Worm (Caenorhabditis elegans) whole organism, young adult: ENCODE data around the gene C56C10.9.

Experiments
- B0261.1 ChIP-seq: sonication (generic microtip); optimal IDR thresholded peaks from 2 replicates; lab custom pipeline; 2016; ENCODE audit warnings: mild to moderate bottlenecking, missing genetic modification characterization, moderate library complexity, missing compliant biosample characterization
- F49E8.2 ChIP-seq: sonication (generic microtip); optimal IDR thresholded peaks from 3 replicates; lab custom pipeline; 2017; ENCODE audit warnings: missing genetic modification characterization, mild to moderate bottlenecking, missing compliant biosample characterization, antibody characterized with exemption, moderate library complexity; ENCODE audit not compliant: insufficient read depth
- F52B5.7 ChIP-seq: sonication (generic microtip); optimal IDR thresholded peaks from 2 replicates; lab custom pipeline; 2016; ENCODE audit warnings: mild to moderate bottlenecking, missing genetic modification characterization, missing compliant biosample characterization
- K12H6.12 ChIP-seq: fragments of 200-800 bp; sonication (Bioruptor generic); optimal IDR thresholded peaks from 2 replicates; lab custom pipeline; 2018; ENCODE audit warnings: mild to moderate bottlenecking, missing genetic modification characterization, missing compliant biosample characterization
- Y56A3A.18 ChIP-seq: fragments of 200-800 bp; sonication (Bioruptor generic); IDR thresholded peaks from 2 replicates; pipeline ENCODE4 v1.3.6; 2022; ENCODE audit warnings: missing genetic modification reagents, missing genetic modification characterization, missing compliant biosample characterization
- Y79H2A.3 ChIP-seq: fragments of 200-800 bp; sonication (Bioruptor generic); conservative IDR thresholded peaks from 2 replicates; pipeline ENCODE4 v1.3.6; 2022; ENCODE audit warnings: missing genetic modification reagents, missing genetic modification characterization, missing compliant biosample characterization
- ZK185.1 ChIP-seq: sonication (generic microtip); optimal IDR thresholded peaks from 2 replicates; lab custom pipeline; 2016; ENCODE audit warnings: mild to moderate bottlenecking, missing genetic modification characterization, missing compliant biosample characterization; ENCODE audit not compliant: poor library complexity, severe bottlenecking
- ama-1 ChIP-seq, 3 experiments: fragments of 150-350 bp in 1 of 3; sonication (generic microtip) in 2 of 3; optimal IDR thresholded peaks; 2 replicates each; lab custom pipeline; 2014 to 2018; ENCODE audit warnings: missing biosample characterization in 2 of 3, missing genetic modification characterization in 2 of 3, missing genetic modification reagents in 2 of 3
- aptf-2 ChIP-seq: fragments of 200-800 bp; sonication (Bioruptor generic); conservative IDR thresholded peaks from 2 replicates; pipeline ENCODE4 v1.3.6; 2022; ENCODE audit warnings: missing genetic modification reagents, missing genetic modification characterization, missing compliant biosample characterization
- aptf-3 ChIP-seq: fragments of 200-800 bp; sonication (Bioruptor generic); IDR thresholded peaks from 2 replicates; pipeline ENCODE4 v1.3.6; 2022; ENCODE audit warnings: missing genetic modification characterization, missing compliant biosample characterization
- attf-3 ChIP-seq: fragments of 200-800 bp; sonication (Bioruptor generic); conservative IDR thresholded peaks from 2 replicates; pipeline ENCODE4 v1.3.6; 2022; ENCODE audit warnings: missing genetic modification reagents, missing genetic modification characterization, missing compliant biosample characterization
- attf-5 ChIP-seq: fragments of 200-800 bp; sonication (Bioruptor generic); optimal IDR thresholded peaks from 2 replicates; lab custom pipeline; 2018; ENCODE audit warnings: mild to moderate bottlenecking, missing genetic modification characterization, missing compliant biosample characterization
- cebp-1 ChIP-seq, 2 experiments: fragments of 200-800 bp in 1 of 2; sonication (Bioruptor generic) in 1 of 2; sonication (generic microtip) in 1 of 2; IDR thresholded peaks in 1 of 2; optimal IDR thresholded peaks in 1 of 2; 2 replicates each; pipeline versions ENCODE4 v1.3.6 to Lab custom; 2017 to 2022; ENCODE audit warnings: missing compliant biosample characterization in 2 of 2, missing genetic modification characterization in 2 of 2, mild to moderate bottlenecking in 1 of 2, missing genetic modification reagents in 1 of 2, moderate library complexity in 1 of 2
- die-1 ChIP-seq: sonication (generic microtip); optimal IDR thresholded peaks from 2 replicates; lab custom pipeline; 2016; ENCODE audit warnings: missing genotype, mild to moderate bottlenecking, missing genetic modification characterization, missing compliant biosample characterization
- dpff-1 ChIP-seq: sonication (generic microtip); optimal IDR thresholded peaks from 2 replicates; lab custom pipeline; 2017; ENCODE audit warnings: mild to moderate bottlenecking, missing genetic modification characterization, missing compliant biosample characterization
- efl-1 ChIP-seq: fragments of 150-350 bp; optimal IDR thresholded peaks from 2 replicates; lab custom pipeline; 2014; ENCODE audit warnings: missing biosample characterization, missing genetic modification reagents, missing genetic modification characterization
- egl-44 ChIP-seq: fragments of 200-800 bp; sonication (Bioruptor generic); IDR thresholded peaks from 2 replicates; pipeline ENCODE4 v1.3.6; 2022; ENCODE audit warnings: missing genetic modification reagents, missing genetic modification characterization, missing compliant biosample characterization
- fkh-3 ChIP-seq: sonication (generic microtip); optimal IDR thresholded peaks from 2 replicates; lab custom pipeline; 2016; ENCODE audit warnings: mild to moderate bottlenecking, missing genetic modification characterization, missing compliant biosample characterization
- him-1 ChIP-seq: sonication (generic microtip); optimal IDR thresholded peaks from 2 replicates; lab custom pipeline; 2016; ENCODE audit warnings: missing genotype, missing genetic modification reagents, missing genetic modification characterization, missing compliant biosample characterization
- hmg-1.2 ChIP-seq: fragments of 200-800 bp; sonication (Bioruptor generic); IDR thresholded peaks from 2 replicates; pipeline ENCODE4 v1.3.6; 2022; ENCODE audit warnings: missing genetic modification reagents, missing genetic modification characterization, missing compliant biosample characterization
- lin-35 ChIP-seq, 3 experiments: fragments of 150-350 bp in 2 of 3; sonication (generic microtip) in 1 of 3; optimal IDR thresholded peaks; 2 replicates each; lab custom pipeline; 2014 to 2018; ENCODE audit warnings: missing biosample characterization in 3 of 3, missing genetic modification characterization in 3 of 3, missing genetic modification reagents in 3 of 3
- lir-1 ChIP-seq: fragments of 200-800 bp; sonication (Bioruptor generic); conservative IDR thresholded peaks from 2 replicates; pipeline ENCODE4 v1.3.6; 2022; ENCODE audit warnings: missing genetic modification reagents, missing genetic modification characterization, missing compliant biosample characterization
- mcd-1 ChIP-seq: fragments of 200-800 bp; sonication (Bioruptor generic); IDR thresholded peaks from 2 replicates; pipeline ENCODE4 v1.3.6; 2022; ENCODE audit warnings: missing genetic modification reagents, missing genetic modification characterization, missing compliant biosample characterization
- nfyb-1 ChIP-seq: fragments of 200-800 bp; sonication (Bioruptor generic); IDR thresholded peaks from 2 replicates; pipeline ENCODE4 v1.3.6; 2022; ENCODE audit warnings: missing genetic modification reagents, missing genetic modification characterization, missing compliant biosample characterization
- nhr-27 ChIP-seq: fragments of 200-800 bp; sonication (Bioruptor generic); optimal IDR thresholded peaks from 2 replicates; lab custom pipeline; 2018; ENCODE audit warnings: mild to moderate bottlenecking, missing genetic modification characterization, moderate library complexity, missing compliant biosample characterization
- nhr-80 ChIP-seq: sonication (generic microtip); optimal IDR thresholded peaks from 2 replicates; lab custom pipeline; 2016; ENCODE audit warnings: missing genetic modification characterization, missing compliant biosample characterization
- nhr-90 ChIP-seq: sonication (generic microtip); optimal IDR thresholded peaks from 2 replicates; lab custom pipeline; 2016; ENCODE audit warnings: missing genotype, mild to moderate bottlenecking, missing genetic modification characterization, missing compliant biosample characterization
- pha-4 ChIP-seq: fragments of 150-350 bp; sonication (generic microtip); optimal IDR thresholded peaks from 2 replicates; lab custom pipeline; 2014; ENCODE audit warnings: missing biosample characterization, missing genetic modification reagents, missing genetic modification characterization
- rcor-1 ChIP-seq: fragments of 200-800 bp; sonication (Bioruptor generic); IDR thresholded peaks from 2 replicates; pipeline ENCODE4 v1.3.6; 2022; ENCODE audit warnings: missing genetic modification reagents, missing genetic modification characterization, missing compliant biosample characterization
- snpc-1.1 ChIP-seq: sonication (generic microtip); optimal IDR thresholded peaks from 2 replicates; lab custom pipeline; 2017; ENCODE audit warnings: missing genetic modification characterization, mild to moderate bottlenecking, missing compliant biosample characterization, antibody characterized with exemption, moderate library complexity, missing genotype, missing genetic modification reagents; ENCODE audit not compliant: insufficient read depth
- snpc-1.3 ChIP-seq: sonication (generic microtip); optimal IDR thresholded peaks from 2 replicates; lab custom pipeline; 2017; ENCODE audit warnings: missing genetic modification characterization, mild to moderate bottlenecking, missing compliant biosample characterization, antibody characterized with exemption, moderate library complexity, missing genotype, missing genetic modification reagents; ENCODE audit not compliant: insufficient read depth
- snpc-4 ChIP-seq, 5 experiments: fragments of 150-350 bp in 1 of 5; sonication (generic microtip) in 4 of 5; optimal IDR thresholded peaks; 2 replicates each; lab custom pipeline; 2014 to 2018; ENCODE audit warnings: missing genetic modification characterization in 5 of 5, missing biosample characterization in 3 of 5, antibody characterized with exemption in 2 of 5, mild to moderate bottlenecking in 2 of 5, missing compliant biosample characterization in 2 of 5, missing genotype in 2 of 5, moderate library complexity in 2 of 5, missing genetic modification reagents in 1 of 5
- tbp1 ChIP-seq: fragments of 200-800 bp; sonication (Bioruptor generic); optimal IDR thresholded peaks from 2 replicates; lab custom pipeline; 2018; ENCODE audit warnings: mild to moderate bottlenecking, missing genetic modification characterization, missing compliant biosample characterization
- zfh-2 ChIP-seq: fragments of 200-800 bp; sonication (Bioruptor generic); conservative IDR thresholded peaks from 2 replicates; pipeline ENCODE4 v1.3.6; 2022; ENCODE audit warnings: missing genetic modification reagents, missing genetic modification characterization, missing compliant biosample characterization
- ztf-3 ChIP-seq: fragments of 200-800 bp; sonication (Bioruptor generic); optimal IDR thresholded peaks from 2 replicates; lab custom pipeline; 2018; ENCODE audit warnings: mild to moderate bottlenecking, missing genetic modification characterization, missing compliant biosample characterization
- ztf-6 ChIP-seq: fragments of 200-800 bp; sonication (Bioruptor generic); IDR thresholded peaks from 2 replicates; pipeline ENCODE4 v1.3.6; 2022; ENCODE audit warnings: missing genetic modification reagents, missing genetic modification characterization, missing compliant biosample characterization

The C56C10.9 gene

DNA sequence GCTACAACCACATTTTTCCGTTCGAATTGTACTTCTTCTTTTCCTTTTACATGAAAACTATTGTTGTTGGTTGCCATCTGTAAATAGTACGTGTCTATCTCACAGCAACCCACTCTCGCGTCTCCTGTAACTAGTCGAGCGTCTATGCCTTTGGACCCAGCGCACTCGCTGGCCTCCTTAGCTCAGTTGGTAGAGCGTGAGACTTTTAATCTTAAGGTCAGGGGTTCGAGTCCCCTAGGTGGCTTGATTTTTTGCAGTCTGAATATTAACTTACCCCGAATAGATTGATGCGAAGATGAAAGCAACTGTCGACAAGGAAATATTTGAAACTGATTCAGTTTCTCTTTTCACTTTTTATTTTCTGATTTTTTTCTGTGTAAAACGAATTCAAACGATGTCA lies 27.1 kb downstream of the C56C10.9 start, which contains the start of gene mpz-3 (continued):
- TF ChIP-seq die-1 (tag; lab: Kevin White, UChicago) (peak; percentile 64), nhr-90 (tag; lab: Kevin White, UChicago) (peak; percentile 31), ama-1 (optimal IDR thresholded peaks at IDR 0.05; lab: Kevin White, UChicago) (no peak), ama-1 (GFP tag; optimal IDR thresholded peaks at IDR 0.05; lab: Kevin White, UChicago) (peak in 1 of 2 experiments; percentile 8), Y56A3A.18 (GFP tag; lab: Robert Waterston, UW) (no peak), K12H6.12 (no peak), him-1 (tag; lab: Kevin White, UChicago) (peak; percentile 96), ztf-6 (GFP tag; lab: Robert Waterston, UW) (no peak), dpff-1 (tag; lab: Kevin White, UChicago) (no peak), rcor-1 (GFP tag; lab: Robert Waterston, UW) (no peak; the same call in 1 of the 2 replicates), zfh-2 (GFP tag; lab: Robert Waterston, UW) (no peak), fkh-3 (tag; lab: Kevin White, UChicago) (no peak), lir-1 (GFP tag; lab: Robert Waterston, UW) (0 out of 2 replicates have a peak, but pooled peaks have one; percentile 14), efl-1 (GFP tag; lab: Kevin White, UChicago) (peak; percentile 1), nhr-27 (no peak), egl-44 (GFP tag; lab: Robert Waterston, UW) (0 out of 2 replicates have a peak, but pooled peaks have one; percentile 48), snpc-1.3 (tag; lab: Kevin White, UChicago) (peak; percentile 33), F49E8.2 (tag; lab: Kevin White, UChicago) (peak; percentile 66), Y79H2A.3 (peak; percentile 41; the same call in 1 of the 2 replicates), F52B5.7 (tag; lab: Kevin White, UChicago) (no peak), aptf-2 (GFP tag; lab: Robert Waterston, UW) (peak; percentile 58; the same call in 1 of the 2 replicates)

DNA sequence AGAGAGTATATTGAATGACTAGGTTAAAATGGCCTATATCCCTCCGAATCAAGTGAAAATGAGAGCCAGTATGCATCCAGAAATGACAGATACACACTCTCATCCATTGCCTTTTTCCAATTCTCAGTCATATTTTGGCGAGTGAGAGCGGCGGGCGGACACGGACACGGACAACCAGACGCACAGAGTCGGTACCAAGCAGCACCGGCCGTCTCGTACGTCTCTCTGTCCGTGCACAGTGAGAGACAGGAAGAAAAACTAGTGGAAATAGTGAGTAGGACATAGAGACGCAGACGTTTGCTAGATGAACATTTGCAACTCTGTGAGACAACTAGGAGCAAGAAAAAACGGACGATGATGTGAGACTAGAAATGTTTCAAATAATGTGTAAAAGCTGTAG lies 28.9 kb downstream of the C56C10.9 start:
- 0 out of 2 replicates have a peak, but pooled peaks have one; percentile 8 for TF ChIP-seq mcd-1 (GFP tag; lab: Robert Waterston, UW)
- no peak for TF ChIP-seq B0261.1
- peak; percentile 49 for TF ChIP-seq zfh-2 (GFP tag; lab: Robert Waterston, UW)
- no peak for TF ChIP-seq snpc-1.1
- peak in 1 of 3 experiments; percentile 18 for TF ChIP-seq lin-35 (GFP tag; optimal IDR thresholded peaks at IDR 0.05; lab: Kevin White, UChicago)
- peak; percentile 16 for TF ChIP-seq attf-5 (GFP tag; lab: Kevin White, UChicago)
- no peak for TF ChIP-seq snpc-4 (GFP tag; optimal IDR thresholded peaks at IDR 0.05; lab: Kevin White, UChicago)
- TF ChIP-seq snpc-4 (tag; optimal IDR thresholded peaks at IDR 0.05; lab: Kevin White, UChicago): peak in 1 of 4 experiments; percentile 48
- TF ChIP-seq attf-3 (GFP tag; lab: Robert Waterston, UW): no peak
- no peak for TF ChIP-seq ztf-3
- 0 out of 2 replicates have a peak, but pooled peaks have one; percentile 22 for TF ChIP-seq nfyb-1 (GFP tag; lab: Robert Waterston, UW)
- peak; percentile 11 for TF ChIP-seq tbp1 (GFP tag; lab: Kevin White, UChicago)
- no peak for TF ChIP-seq aptf-3 (GFP tag; lab: Robert Waterston, UW)
- no peak for TF ChIP-seq pha-4
- peak; percentile 44 for TF ChIP-seq nhr-80 (tag; lab: Kevin White, UChicago)
- no peak for TF ChIP-seq cebp-1 (GFP tag; IDR thresholded peaks at IDR 0.05; lab: Robert Waterston, UW)
- peak; percentile 46 for TF ChIP-seq cebp-1 (tag; optimal IDR thresholded peaks at IDR 0.05; lab: Kevin White, UChicago)
- TF ChIP-seq ZK185.1 (tag; lab: Kevin White, UChicago): peak; percentile 10
- TF ChIP-seq hmg-1.2: peak; percentile 87
